Fruit fly (Drosophila melanogaster): Measurements from ENCODE around the gene CG13599.
A peak's percentile ranks its signal among the peaks of the same experiment; 100 is the strongest.

Gene CG13599

dm6 chr3R:23921701-23922501 lies 9.5 kb upstream of the CG13599 start (continued):
- TF ChIP-seq TFAM (GFP tag; optimal IDR thresholded peaks at IDR 0.05) (no peak), dmrt99B (tag; optimal IDR thresholded peaks at IDR 0.05) (peak; percentile 68), CG11456 (GFP tag; IDR thresholded peaks at IDR 0.05) (0 out of 3 replicates have a peak, but pooled peaks have one; percentile 57), CG7963 (GFP tag; IDR thresholded peaks at IDR 0.05; ENCODE audit: partially characterized antibody) (no peak), crc (GFP tag; optimal IDR thresholded peaks at IDR 0.05) (no peak), Hand (GFP tag; optimal IDR thresholded peaks at IDR 0.05) (no peak), kay (GFP tag; optimal IDR thresholded peaks at IDR 0.05) (no peak), ci (GFP tag; IDR thresholded peaks at IDR 0.05) (peak; percentile 57; the same call in 1 of the 3 replicates), caup (GFP tag; optimal IDR thresholded peaks at IDR 0.05; ENCODE audit: severe bottlenecking) (no peak), ara (GFP tag; IDR thresholded peaks at IDR 0.05) (0 out of 2 replicates have a peak, but pooled peaks have one; percentile 51), tup (GFP tag; optimal IDR thresholded peaks at IDR 0.05) (peak; percentile 12), CG7928 (GFP tag; optimal IDR thresholded peaks at IDR 0.05) (no peak), jing (GFP tag; optimal IDR thresholded peaks at IDR 0.05) (peak; percentile 55), tna (GFP tag; IDR thresholded peaks at IDR 0.05; ENCODE audit: partially characterized antibody) (no peak; the same call in 1 of the 2 replicates), Oaz (GFP tag; IDR thresholded peaks at IDR 0.05) (peak; percentile 38; the same call in 1 of the 2 replicates), CG11560 (tag; IDR thresholded peaks at IDR 0.05) (no peak), CG43689 (GFP tag; IDR thresholded peaks at IDR 0.05) (no peak), tll (GFP tag; optimal IDR thresholded peaks at IDR 0.05) (no peak), hbn (GFP tag; IDR thresholded peaks at IDR 0.05; ENCODE audit: partially characterized antibody) (peak; percentile 21; the same call in 1 of the 2 replicates), CG12236 (GFP tag; optimal IDR thresholded peaks at IDR 0.05) (peak; percentile 2), Rx (GFP tag; IDR thresholded peaks at IDR 0.05) (peak; percentile 56; the same call in 1 of the 2 replicates), CG2202 (tag; optimal IDR thresholded peaks at IDR 0.05) (no peak), CG11247 (GFP tag; IDR thresholded peaks at IDR 0.05) (peak; percentile 40; the same call in 1 of the 2 replicates), fd96Cb (tag; optimal IDR thresholded peaks at IDR 0.05) (peak; percentile 53), bigmax (GFP tag; optimal IDR thresholded peaks at IDR 0.05) (peak; percentile 23), Scr (GFP tag; IDR thresholded peaks at IDR 0.05; ENCODE audit: partially characterized antibody) (peak; percentile 41), lab (GFP tag; optimal IDR thresholded peaks at IDR 0.05) (peak; percentile 3), CG3407 (GFP tag; optimal IDR thresholded peaks at IDR 0.05) (peak; percentile 21), CG18619 (GFP tag; optimal IDR thresholded peaks at IDR 0.05) (peak; percentile 22), zfh2 (GFP tag; optimal IDR thresholded peaks at IDR 0.05) (no peak), gcm2 (GFP tag; optimal IDR thresholded peaks at IDR 0.05) (no peak), wdn (GFP tag; IDR thresholded peaks at IDR 0.05) (0 out of 2 replicates have a peak, but pooled peaks have one; percentile 6), nerfin-1 (tag; optimal IDR thresholded peaks at IDR 0.05) (no peak), CG17359 (tag; optimal IDR thresholded peaks at IDR 0.05) (peak; percentile 57), MTF-1 (GFP tag; optimal IDR thresholded peaks at IDR 0.05; ENCODE audit: borderline replicate concordance) (peak; percentile 26), CG9876 (GFP tag; optimal IDR thresholded peaks at IDR 0.05) (no peak), Hr39 (optimal IDR thresholded peaks at IDR 0.05) (no peak), unpg (GFP tag; optimal IDR thresholded peaks at IDR 0.05) (peak; percentile 73), Poxn (GFP tag; IDR thresholded peaks at IDR 0.05) (no peak), vvl (GFP tag; IDR thresholded peaks at IDR 0.05) (peak; percentile 71), CG8388 (GFP tag; optimal IDR thresholded peaks at IDR 0.05) (peak; percentile 24), pan (optimal IDR thresholded peaks at IDR 0.05) (no peak), pan (GFP tag; optimal IDR thresholded peaks at IDR 0.05 in 1 of 2, IDR thresholded peaks at IDR 0.05 in 1 of 2) (peak in 1 of 2 experiments; percentile 71), CG3726 (GFP tag; IDR thresholded peaks at IDR 0.05) (no peak), Sin3A (optimal IDR thresholded peaks at IDR 0.05) (no peak), CG5245 (GFP tag; optimal IDR thresholded peaks at IDR 0.05) (no peak), H2.0 (GFP tag; IDR thresholded peaks at IDR 0.05) (peak; percentile 61), Ssrp (tag; optimal IDR thresholded peaks at IDR 0.05) (peak; percentile 53), pb (GFP tag; optimal IDR thresholded peaks at IDR 0.05) (peak; percentile 23)
